Fruit fly (Drosophila melanogaster): ENCODE data around the gene Ccp84Ag.

Gene Ccp84Ag

DNA sequence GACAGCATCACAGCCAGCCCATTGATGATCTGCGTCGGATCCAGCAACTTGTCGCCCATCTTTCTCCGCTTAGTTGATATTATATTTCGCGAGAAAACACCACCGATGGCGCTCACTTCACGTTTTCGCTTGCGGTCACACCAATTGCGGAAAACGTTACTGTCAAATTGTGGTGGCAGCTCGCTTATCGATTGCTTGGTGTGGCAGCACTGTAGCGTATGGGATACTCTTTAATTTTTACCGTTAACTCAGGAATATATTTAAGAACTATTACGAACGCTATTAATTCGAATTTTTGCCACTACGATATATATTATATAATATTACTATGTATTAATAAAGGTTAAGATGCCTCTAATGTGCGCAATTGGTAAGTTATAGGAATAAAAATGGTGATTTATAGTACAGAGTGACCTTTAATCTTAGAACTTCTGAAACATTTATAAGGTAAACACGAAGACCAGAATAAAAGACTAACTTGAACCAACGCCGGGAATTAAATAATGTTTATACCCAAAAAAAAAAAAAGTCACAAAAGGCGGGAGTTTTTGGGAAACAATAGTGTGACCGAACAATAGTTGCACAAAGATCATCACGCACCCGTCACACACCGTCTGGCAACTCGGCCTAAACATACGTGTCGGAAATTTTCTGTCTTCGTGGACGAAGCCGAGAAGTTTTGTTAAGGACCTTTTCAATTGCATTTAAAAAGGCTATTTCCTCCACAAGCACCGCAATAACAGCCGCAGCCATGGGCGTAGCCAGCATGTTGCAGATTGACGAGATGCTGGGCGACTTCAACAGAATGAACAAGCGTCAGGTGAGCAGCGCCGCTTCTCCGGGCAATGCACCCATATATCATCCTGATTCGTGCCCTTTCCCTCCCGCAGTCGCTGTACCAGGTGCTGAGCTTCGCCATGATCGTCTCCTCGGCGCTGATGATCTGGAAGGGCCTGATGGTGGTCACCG lies 29.0 kb upstream of the Ccp84Ag start, which contains the start of the genes CG1307 and twr (continued):
- no peak for TF ChIP-seq pan (optimal IDR thresholded peaks at IDR 0.05)
- TF ChIP-seq pan (GFP tag; optimal IDR thresholded peaks at IDR 0.05 in 1 of 2, IDR thresholded peaks at IDR 0.05 in 1 of 2): no peak
- peak; percentile 31; the same call in 1 of the 2 replicates for TF ChIP-seq CG14441 (GFP tag; IDR thresholded peaks at IDR 0.05)
- TF ChIP-seq CG12299 (tag; optimal IDR thresholded peaks at IDR 0.05): no peak
- 0 out of 2 replicates have a peak, but pooled peaks have one; percentile 16 for TF ChIP-seq Drgx (GFP tag; IDR thresholded peaks at IDR 0.05)
- no peak for TF ChIP-seq CG31365 (tag; optimal IDR thresholded peaks at IDR 0.05)
- TF ChIP-seq sob (GFP tag; IDR thresholded peaks at IDR 0.05): no peak
- no peak for TF ChIP-seq Hr51 (GFP tag; optimal IDR thresholded peaks at IDR 0.05)
- TF ChIP-seq fd3F (GFP tag; optimal IDR thresholded peaks at IDR 0.05): no peak
- TF ChIP-seq HLH54F (GFP tag; optimal IDR thresholded peaks at IDR 0.05): no peak
- 0 out of 2 replicates have a peak, but pooled peaks have one; percentile 13 for TF ChIP-seq ranshi (GFP tag; IDR thresholded peaks at IDR 0.05)
- peak; percentile 68 for TF ChIP-seq CG13775 (GFP tag; optimal IDR thresholded peaks at IDR 0.05)
- peak; percentile 7 for TF ChIP-seq Mad (GFP tag; optimal IDR thresholded peaks at IDR 0.05)
- TF ChIP-seq dm (GFP tag; optimal IDR thresholded peaks at IDR 0.05): peak; percentile 50
- no peak for TF ChIP-seq CG8281 (tag; optimal IDR thresholded peaks at IDR 0.05)
- peak; percentile 53 for TF ChIP-seq CG3407 (GFP tag; optimal IDR thresholded peaks at IDR 0.05)
- no peak for TF ChIP-seq eve (GFP tag; optimal IDR thresholded peaks at IDR 0.05)
- TF ChIP-seq gro (GFP tag; optimal IDR thresholded peaks at IDR 0.05): no peak
- TF ChIP-seq CG1603 (tag; optimal IDR thresholded peaks at IDR 0.05): no peak
- peak; percentile 38 for TF ChIP-seq CG12391 (tag; optimal IDR thresholded peaks at IDR 0.05)
- no peak for TF ChIP-seq CG1792 (GFP tag; optimal IDR thresholded peaks at IDR 0.05)
- no peak for TF ChIP-seq cad (GFP tag; optimal IDR thresholded peaks at IDR 0.05)
- peak; percentile 33; the same call in 1 of the 3 replicates for TF ChIP-seq Mrtf (GFP tag; IDR thresholded peaks at IDR 0.05)
- TF ChIP-seq CG11085 (GFP tag; IDR thresholded peaks at IDR 0.05): no peak
- TF ChIP-seq CG18764 (GFP tag; optimal IDR thresholded peaks at IDR 0.05): peak; percentile 23
- TF ChIP-seq B-H1 (GFP tag; IDR thresholded peaks at IDR 0.05): no peak
- peak; percentile 51; the same call in 1 of the 2 replicates for TF ChIP-seq Xrp1 (GFP tag; IDR thresholded peaks at IDR 0.05)
- no peak for TF ChIP-seq sr (GFP tag; IDR thresholded peaks at IDR 0.05)
- TF ChIP-seq Mes4 (GFP tag; optimal IDR thresholded peaks at IDR 0.05): no peak
- TF ChIP-seq da (GFP tag; optimal IDR thresholded peaks at IDR 0.05): no peak
- no peak for TF ChIP-seq lilli (GFP tag; optimal IDR thresholded peaks at IDR 0.05)
- no peak for TF ChIP-seq so (GFP tag; IDR thresholded peaks at IDR 0.05)
- TF ChIP-seq en (GFP tag; optimal IDR thresholded peaks at IDR 0.05): no peak
- TF ChIP-seq crp (GFP tag; optimal IDR thresholded peaks at IDR 0.05): peak in 1 of 2 experiments; percentile 52
- no peak for TF ChIP-seq Hr78 (GFP tag; optimal IDR thresholded peaks at IDR 0.05)
- TF ChIP-seq CG10431 (GFP tag; optimal IDR thresholded peaks at IDR 0.05): peak; percentile 37
- TF ChIP-seq CG9932 (GFP tag; IDR thresholded peaks at IDR 0.05): peak; percentile 61
- no peak for TF ChIP-seq CG12744 (GFP tag; optimal IDR thresholded peaks at IDR 0.05)
- no peak for TF ChIP-seq CG6654 (GFP tag; optimal IDR thresholded peaks at IDR 0.05)
- TF ChIP-seq CG34376 (GFP tag; optimal IDR thresholded peaks at IDR 0.05): no peak
- TF ChIP-seq danr (GFP tag; IDR thresholded peaks at IDR 0.05): no peak
- TF ChIP-seq CG11504 (tag; optimal IDR thresholded peaks at IDR 0.05): no peak
- TF ChIP-seq stc (GFP tag; IDR thresholded peaks at IDR 0.05): no peak; the same call in 1 of the 2 replicates
- TF ChIP-seq Abd-B (GFP tag; optimal IDR thresholded peaks at IDR 0.05): no peak
- no peak for TF ChIP-seq tgo (GFP tag; IDR thresholded peaks at IDR 0.05)
- no peak for TF ChIP-seq slp2 (GFP tag; optimal IDR thresholded peaks at IDR 0.05)
- TF ChIP-seq Hmr (GFP tag; optimal IDR thresholded peaks at IDR 0.05): peak; percentile 50
- TF ChIP-seq CG10147 (GFP tag; optimal IDR thresholded peaks at IDR 0.05): no peak
- TF ChIP-seq Oli (tag; optimal IDR thresholded peaks at IDR 0.05): no peak

All from whole organism, embryonic.